Worm (Caenorhabditis elegans) whole organism, mixed stage, embryonic: ENCODE results near the gene tag-196.
"Not testable (repeated sequence)": the region's sequence is repeated elsewhere in the genome, so short reads cannot be mapped to it uniquely, and the experiment has no call there.

Source experiments
- M03D4.4 ChIP-seq: sonication (generic microtip); optimal IDR thresholded peaks from 2 replicates; lab custom pipeline; 2017; ENCODE audit warnings: mild to moderate bottlenecking, missing genetic modification characterization, missing compliant biosample characterization
- bed-3 ChIP-seq: fragments of 200-800 bp; sonication (Bioruptor generic); optimal IDR thresholded peaks from 3 replicates; lab custom pipeline; 2018; ENCODE audit warnings: mild to moderate bottlenecking, missing genetic modification characterization, moderate library complexity, missing compliant biosample characterization
- blmp-1 ChIP-seq: fragments of 150-350 bp; optimal IDR thresholded peaks from 2 replicates; lab custom pipeline; 2014; ENCODE audit warnings: missing biosample characterization, missing genetic modification characterization
- ceh-39 ChIP-seq: fragments of 150-350 bp; optimal IDR thresholded peaks from 2 replicates; lab custom pipeline; 2014; ENCODE audit warnings: missing biosample characterization, missing genetic modification characterization
- ceh-83 ChIP-seq: fragments of 200-800 bp; sonication (Bioruptor generic); optimal IDR thresholded peaks from 2 replicates; lab custom pipeline; 2018; ENCODE audit warnings: mild to moderate bottlenecking, missing genetic modification characterization, missing compliant biosample characterization
- ces-1 ChIP-seq: fragments of 150-350 bp; optimal IDR thresholded peaks from 2 replicates; lab custom pipeline; 2014; ENCODE audit warnings: missing biosample characterization, missing genetic modification reagents, missing genetic modification characterization
- cnd-1 ChIP-seq: fragments of 200-800 bp; sonication (Bioruptor generic); optimal IDR thresholded peaks from 2 replicates; lab custom pipeline; 2018; ENCODE audit warnings: mild to moderate bottlenecking, missing genetic modification characterization, missing compliant biosample characterization
- drap-1 ChIP-seq: fragments of 200-800 bp; sonication (Bioruptor generic); optimal IDR thresholded peaks from 3 replicates; lab custom pipeline; 2018; ENCODE audit warnings: mild to moderate bottlenecking, missing genetic modification characterization, missing compliant biosample characterization
- elt-1 ChIP-seq: sonication (generic microtip); optimal IDR thresholded peaks from 2 replicates; lab custom pipeline; 2017; ENCODE audit warnings: missing genetic modification characterization, mild to moderate bottlenecking, missing compliant biosample characterization, antibody characterized with exemption, moderate library complexity, borderline replicate concordance; ENCODE audit not compliant: insufficient read depth
- flh-1 ChIP-seq: fragments of 200-800 bp; sonication (Bioruptor generic); optimal IDR thresholded peaks from 2 replicates; lab custom pipeline; 2018; ENCODE audit warnings: mild to moderate bottlenecking, missing genetic modification characterization, moderate library complexity, missing compliant biosample characterization
- ham-2 ChIP-seq: fragments of 200-800 bp; sonication (Bioruptor generic); optimal IDR thresholded peaks from 2 replicates; lab custom pipeline; 2018; ENCODE audit warnings: mild to moderate bottlenecking, missing genetic modification characterization, missing compliant biosample characterization
- hlh-1 ChIP-seq: fragments of 150-350 bp; optimal IDR thresholded peaks from 2 replicates; lab custom pipeline; 2014; ENCODE audit warnings: missing biosample characterization, missing genetic modification reagents, missing genetic modification characterization
- lin-13 ChIP-seq: fragments of 150-350 bp; optimal IDR thresholded peaks from 2 replicates; lab custom pipeline; 2014; ENCODE audit warnings: missing biosample characterization, missing genetic modification characterization
- lin-32 ChIP-seq: fragments of 200-800 bp; sonication (Bioruptor generic); optimal IDR thresholded peaks from 2 replicates; lab custom pipeline; 2018; ENCODE audit warnings: mild to moderate bottlenecking, missing genetic modification characterization, missing compliant biosample characterization
- lsy-2 ChIP-seq: fragments of 150-350 bp; optimal IDR thresholded peaks from 2 replicates; lab custom pipeline; 2014; ENCODE audit warnings: missing biosample characterization, missing genetic modification characterization
- mab-5 ChIP-seq: fragments of 150-350 bp; optimal IDR thresholded peaks from 2 replicates; lab custom pipeline; 2014; ENCODE audit warnings: missing biosample characterization, missing genetic modification characterization
- mep-1 ChIP-seq: fragments of 150-350 bp; optimal IDR thresholded peaks from 2 replicates; lab custom pipeline; 2017; ENCODE audit warnings: missing biosample characterization, missing genetic modification reagents, missing genetic modification characterization, inconsistent platforms
- mls-2 ChIP-seq: sonication (generic microtip); optimal IDR thresholded peaks from 2 replicates; lab custom pipeline; 2016; ENCODE audit warnings: mild to moderate bottlenecking, missing genetic modification characterization, moderate library complexity, missing compliant biosample characterization
- nhr-12 ChIP-seq: fragments of 150-350 bp; optimal IDR thresholded peaks from 2 replicates; lab custom pipeline; 2014; ENCODE audit warnings: missing biosample characterization, missing genetic modification characterization
- nhr-2 ChIP-seq: fragments of 150-350 bp; optimal IDR thresholded peaks from 2 replicates; lab custom pipeline; 2014; ENCODE audit warnings: missing biosample characterization, missing genetic modification characterization
- nhr-28 ChIP-seq: fragments of 150-350 bp; optimal IDR thresholded peaks from 2 replicates; lab custom pipeline; 2014; ENCODE audit warnings: missing biosample characterization, missing genetic modification characterization
- pha-4 ChIP-seq: fragments of 150-350 bp; optimal IDR thresholded peaks from 2 replicates; lab custom pipeline; 2018; ENCODE audit warnings: missing biosample characterization, missing genetic modification reagents, missing genetic modification characterization
- sem-2 ChIP-seq: fragments of 200-800 bp; sonication (Bioruptor generic); optimal IDR thresholded peaks from 2 replicates; lab custom pipeline; 2018; ENCODE audit warnings: mild to moderate bottlenecking, missing genetic modification characterization, missing compliant biosample characterization
- snpc-4 ChIP-seq: fragments of 150-350 bp; optimal IDR thresholded peaks from 2 replicates; lab custom pipeline; 2014; ENCODE audit warnings: missing biosample characterization, missing genetic modification characterization
- sptf-1 ChIP-seq: sonication (generic microtip); optimal IDR thresholded peaks from 2 replicates; lab custom pipeline; 2017; ENCODE audit warnings: mild to moderate bottlenecking, missing genetic modification characterization, moderate library complexity, missing compliant biosample characterization
- unc-120 ChIP-seq: sonication (generic microtip); optimal IDR thresholded peaks from 2 replicates; lab custom pipeline; 2017; ENCODE audit warnings: missing genetic modification characterization, missing compliant biosample characterization; ENCODE audit not compliant: poor library complexity, severe bottlenecking
- unc-62 ChIP-seq: fragments of 150-350 bp; optimal IDR thresholded peaks from 2 replicates; lab custom pipeline; 2014; ENCODE audit warnings: missing biosample characterization, missing genetic modification reagents, missing genetic modification characterization
- zip-8 ChIP-seq: fragments of 150-350 bp; optimal IDR thresholded peaks from 2 replicates; lab custom pipeline; 2014; ENCODE audit warnings: missing biosample characterization, missing genetic modification characterization

Gene tag-196

ce11 chrV:8560916-8561315 lies 33.8 kb upstream of the tag-196 start, which contains the start of gene acr-16:
Gene acr-16, plus strand, starts transcription at chrV:8561216.
- TF ChIP-seq cnd-1 (tag; lab: Kevin White, UChicago) (no peak), sptf-1 (tag; lab: Kevin White, UChicago) (no peak), sem-2 (GFP tag; lab: Kevin White, UChicago) (no peak), drap-1 (GFP tag; lab: Kevin White, UChicago) (no peak), ham-2 (GFP tag; lab: Kevin White, UChicago) (no peak), mab-5 (tag; lab: Kevin White, UChicago) (no peak), unc-120 (tag; lab: Kevin White, UChicago) (no peak), snpc-4 (tag; lab: Kevin White, UChicago) (no peak), M03D4.4 (no peak), nhr-2 (tag; lab: Kevin White, UChicago) (no peak), pha-4 (no peak), lsy-2 (tag; lab: Kevin White, UChicago) (no peak), ces-1 (GFP tag; lab: Kevin White, UChicago) (no peak), flh-1 (no peak), mls-2 (tag; lab: Kevin White, UChicago) (no peak)
- TF ChIP-seq, all 35 proteins: peak for 0

ce11 chrV:8565075-8565474 lies 29.6 kb upstream of the tag-196 start, which contains the start of gene F25G6.8:
Gene F25G6.8, minus strand, starts transcription at chrV:8565175.
- TF ChIP-seq nhr-28 (tag; lab: Kevin White, UChicago) (no peak), lin-32 (GFP tag; lab: Kevin White, UChicago) (no peak), snpc-4 (tag; lab: Kevin White, UChicago) (no peak)

ce11 chrV:8569172-8569571 lies 25.5 kb upstream of the tag-196 start:
- no peak for TF ChIP-seq mep-1 (tag; lab: Kevin White, UChicago)
- TF ChIP-seq bed-3 (GFP tag; lab: Kevin White, UChicago) = no peak
- no peak for TF ChIP-seq elt-1 (tag; lab: Kevin White, UChicago)
- no peak for TF ChIP-seq M03D4.4
- no peak for TF ChIP-seq pha-4
- no peak for TF ChIP-seq ham-2 (GFP tag; lab: Kevin White, UChicago)
- TF ChIP-seq mls-2 (tag; lab: Kevin White, UChicago) = no peak
- no peak for TF ChIP-seq nhr-2 (tag; lab: Kevin White, UChicago)
- TF ChIP-seq unc-62 = no peak
- TF ChIP-seq ceh-83 (GFP tag; lab: Kevin White, UChicago) = no peak
- TF ChIP-seq ceh-39 (tag; lab: Kevin White, UChicago) = no peak
- TF ChIP-seq nhr-12 (tag; lab: Kevin White, UChicago) = no peak
- TF ChIP-seq, all 35 proteins: peak for 0

- no peak for TF ChIP-seq mls-2 (tag; lab: Kevin White, UChicago)
- TF ChIP-seq lsy-2 (tag; lab: Kevin White, UChicago) = peak; percentile 35
- TF ChIP-seq cnd-1 (tag; lab: Kevin White, UChicago) = no peak
- peak; percentile 45 for TF ChIP-seq lin-13 (tag; lab: Kevin White, UChicago)
- TF ChIP-seq nhr-12 (tag; lab: Kevin White, UChicago) = no peak
These were observed 24.8 kb upstream of the tag-196 start, which contains the start of the genes F25G6.9 and symk-1 for ce11 chrV:8569841-8570361. Gene F25G6.9, minus strand, starts transcription at chrV:8570000. Gene symk-1, plus strand, starts transcription at chrV:8570311.

ce11 chrV:8574762-8575161 lies 20.0 kb upstream of the tag-196 start, which contains the start of gene F25G6.1:
Gene F25G6.1, plus strand, starts transcription at chrV:8575062.
- not testable (repeated sequence) for TF ChIP-seq zip-8 (tag; lab: Kevin White, UChicago); blmp-1 (tag; lab: Kevin White, UChicago); M03D4.4
- TF ChIP-seq, all 35 proteins: peak for 0; not testable (repeated sequence) for 35

ce11 chrV:8580961-8581360 lies 13.8 kb upstream of the tag-196 start, which contains the start of gene C10B5.1:
Gene C10B5.1, plus strand, starts transcription at chrV:8581261.
- no peak for TF ChIP-seq ham-2 (GFP tag; lab: Kevin White, UChicago)
- TF ChIP-seq hlh-1 (tag; lab: Kevin White, UChicago) = no peak
- no peak for TF ChIP-seq drap-1 (GFP tag; lab: Kevin White, UChicago)
